Worm (Caenorhabditis elegans): Measurements from ENCODE around the gene dct-17.

DNA sequence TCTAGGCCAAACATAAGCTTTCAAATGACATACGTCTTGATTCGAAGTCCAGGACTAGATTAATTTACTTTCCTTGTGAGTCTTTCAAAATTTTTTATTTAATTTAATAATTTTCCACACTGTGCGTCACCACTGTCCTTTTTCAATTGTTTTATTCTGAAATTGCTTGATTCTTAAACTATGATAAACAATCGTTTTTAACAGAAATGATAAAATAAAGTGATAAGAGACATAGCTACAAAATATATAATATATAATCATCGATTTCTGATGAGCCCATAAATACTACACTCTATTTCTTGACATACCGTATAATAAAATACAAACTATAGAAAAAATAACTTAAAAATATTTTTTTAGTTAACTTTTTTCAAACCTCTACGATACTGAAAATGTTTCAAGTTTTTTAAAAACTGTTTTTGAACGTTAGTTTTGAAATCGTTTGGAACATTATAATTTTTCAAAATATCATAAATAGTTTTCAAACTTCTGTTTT lies 38.4 kb upstream of the dct-17 start, which contains the start of gene nas-24:
- no peak for TF ChIP-seq klf-2 (GFP tag; conservative IDR thresholded peaks at IDR 0.05)
- TF ChIP-seq ztf-23 (GFP tag; IDR thresholded peaks at IDR 0.05), result no peak
- TF ChIP-seq med-1 (GFP tag; optimal IDR thresholded peaks at IDR 0.05; ENCODE audit: insufficient read depth), result no peak
- TF ChIP-seq ztf-29 (GFP tag; IDR thresholded peaks at IDR 0.05), result no peak
- no peak for TF ChIP-seq tab-1 (GFP tag; IDR thresholded peaks at IDR 0.05)
- TF ChIP-seq ref-1 (GFP tag; conservative IDR thresholded peaks at IDR 0.05), result no peak
- TF ChIP-seq T22C8.4 (GFP tag; IDR thresholded peaks at IDR 0.05), result no peak
- TF ChIP-seq cog-1 (tag; optimal IDR thresholded peaks at IDR 0.05), result no peak
